Fruit fly (Drosophila melanogaster) whole organism, embryonic: ENCODE data around the gene dsx-c73A.

Experiments
- BEAF-32 ChIP-seq: fragments of 200-800 bp; sonication (Bioruptor generic); optimal IDR thresholded peaks from 3 replicates; lab custom pipeline; 2017; ENCODE audit warnings: missing biosample characterization, missing genetic modification characterization, mild to moderate bottlenecking, moderate library complexity, missing genetic modification reagents
- CG10431 ChIP-seq: fragments of 200-800 bp; sonication (Bioruptor generic); optimal IDR thresholded peaks from 3 replicates; lab custom pipeline; 2018; ENCODE audit warnings: missing biosample characterization, mild to moderate bottlenecking, missing genetic modification characterization
- CG10654 ChIP-seq: fragments of 200-800 bp; sonication (Bioruptor generic); optimal IDR thresholded peaks from 2 replicates; lab custom pipeline; 2016; ENCODE audit warnings: missing biosample characterization, missing genetic modification characterization
- CG14667 ChIP-seq: fragments of 200-800 bp; sonication (Bioruptor generic); IDR thresholded peaks from 2 replicates; pipeline ENCODE4 v1.3.6; 2022; ENCODE audit warnings: missing biosample characterization, missing genetic modification characterization
- CG15479 ChIP-seq: fragments of 200-800 bp; sonication (Bioruptor generic); optimal IDR thresholded peaks from 3 replicates; lab custom pipeline; 2019; ENCODE audit warnings: missing biosample characterization, mild to moderate bottlenecking, missing genetic modification characterization, moderate library complexity
- CG17359 ChIP-seq: fragments of 200-800 bp; sonication (Bioruptor generic); optimal IDR thresholded peaks from 3 replicates; lab custom pipeline; 2018; ENCODE audit warnings: missing biosample characterization, mild to moderate bottlenecking, missing genetic modification characterization, moderate library complexity
- CG2129 ChIP-seq: fragments of 200-800 bp; sonication (Bioruptor generic); IDR thresholded peaks from 2 replicates; pipeline ENCODE4 v1.3.6; 2022; ENCODE audit warnings: missing biosample characterization, missing genetic modification characterization; ENCODE audit not compliant: partially characterized antibody
- CG3407 ChIP-seq: fragments of 200-800 bp; sonication (Bioruptor generic); optimal IDR thresholded peaks from 2 replicates; lab custom pipeline; 2018; ENCODE audit warnings: missing biosample characterization, mild to moderate bottlenecking, missing genetic modification characterization
- CG5245 ChIP-seq: fragments of 200-800 bp; sonication (Bioruptor generic); optimal IDR thresholded peaks from 3 replicates; lab custom pipeline; 2016; ENCODE audit warnings: missing biosample characterization, missing genetic modification characterization
- CG6175 ChIP-seq: fragments of 200-800 bp; sonication (Bioruptor generic); IDR thresholded peaks from 3 replicates; pipeline ENCODE4 v1.3.6; 2022; ENCODE audit warnings: missing biosample characterization, missing genetic modification characterization
- CG6813 ChIP-seq: fragments of 200-800 bp; sonication (Bioruptor generic); optimal IDR thresholded peaks from 2 replicates; lab custom pipeline; 2017; ENCODE audit warnings: missing biosample characterization, missing genetic modification characterization, mild to moderate bottlenecking, moderate library complexity, missing genetic modification reagents
- CG7745 ChIP-seq: fragments of 200-800 bp; sonication (Bioruptor generic); optimal IDR thresholded peaks from 2 replicates; lab custom pipeline; 2018; ENCODE audit warnings: missing biosample characterization, mild to moderate bottlenecking, missing genetic modification characterization, moderate library complexity
- CG9437 ChIP-seq: fragments of 200-800 bp; sonication (Bioruptor generic); optimal IDR thresholded peaks from 2 replicates; lab custom pipeline; 2018; ENCODE audit warnings: missing biosample characterization, mild to moderate bottlenecking, missing genetic modification characterization
- Dbx ChIP-seq: fragments of 200-800 bp; sonication (Bioruptor generic); IDR thresholded peaks from 3 replicates; pipeline ENCODE4 v1.3.6; 2022; ENCODE audit warnings: missing biosample characterization, missing genetic modification characterization
- Drgx ChIP-seq: fragments of 200-800 bp; sonication (Bioruptor generic); IDR thresholded peaks from 2 replicates; pipeline ENCODE4 v1.3.6; 2022; ENCODE audit warnings: missing biosample characterization, missing genetic modification characterization
- Ets97D ChIP-seq: fragments of 200-800 bp; sonication (Bioruptor generic); optimal IDR thresholded peaks from 3 replicates; lab custom pipeline; 2016; ENCODE audit warnings: missing biosample characterization, missing genetic modification characterization
- HLH54F ChIP-seq: fragments of 200-800 bp; sonication (Bioruptor generic); optimal IDR thresholded peaks from 3 replicates; lab custom pipeline; 2016; ENCODE audit warnings: missing biosample characterization, missing genetic modification characterization
- Hand ChIP-seq: fragments of 200-800 bp; sonication (Bioruptor generic); optimal IDR thresholded peaks from 2 replicates; lab custom pipeline; 2017; ENCODE audit warnings: mild to moderate bottlenecking, missing biosample characterization, missing genetic modification reagents, missing genetic modification characterization
- Hey ChIP-seq: fragments of 200-800 bp; sonication (Bioruptor generic); optimal IDR thresholded peaks from 3 replicates; lab custom pipeline; 2018; ENCODE audit warnings: missing biosample characterization, mild to moderate bottlenecking, missing genetic modification characterization
- Max ChIP-seq: fragments of 200-800 bp; sonication (Bioruptor generic); optimal IDR thresholded peaks from 2 replicates; lab custom pipeline; 2016; ENCODE audit warnings: missing biosample characterization, mild to moderate bottlenecking, missing genetic modification characterization
- NFAT ChIP-seq: fragments of 200-800 bp; sonication (Bioruptor generic); IDR thresholded peaks from 2 replicates; pipeline ENCODE4 v1.3.6; 2022; ENCODE audit warnings: missing biosample characterization, missing genetic modification characterization
- NK7.1 ChIP-seq: fragments of 200-800 bp; sonication (Bioruptor generic); optimal IDR thresholded peaks from 3 replicates; lab custom pipeline; 2016; ENCODE audit warnings: missing biosample characterization, missing genetic modification characterization
- NfI ChIP-seq: fragments of 200-800 bp; sonication (Bioruptor generic); optimal IDR thresholded peaks from 3 replicates; lab custom pipeline; 2018; ENCODE audit warnings: missing biosample characterization, mild to moderate bottlenecking, missing genetic modification characterization, moderate library complexity
- Optix ChIP-seq: fragments of 200-800 bp; sonication (Bioruptor generic); IDR thresholded peaks from 3 replicates; pipeline ENCODE4 v1.3.6; 2022; ENCODE audit warnings: missing biosample characterization, missing genetic modification characterization
- PHDP ChIP-seq: fragments of 200-800 bp; sonication (Bioruptor generic); optimal IDR thresholded peaks from 3 replicates; lab custom pipeline; 2018; ENCODE audit warnings: missing biosample characterization, mild to moderate bottlenecking, missing genetic modification characterization, moderate library complexity
- Spps ChIP-seq: fragments of 200-800 bp; sonication (Bioruptor generic); optimal IDR thresholded peaks from 2 replicates; lab custom pipeline; 2018; ENCODE audit warnings: missing biosample characterization, mild to moderate bottlenecking, missing genetic modification characterization
- Taf1 ChIP-seq: fragments of 200-800 bp; sonication (Bioruptor generic); IDR thresholded peaks from 2 replicates; pipeline ENCODE4 v1.3.6; 2022; ENCODE audit warnings: missing biosample characterization, missing genetic modification characterization
- YL-1 ChIP-seq: fragments of 200-800 bp; sonication (Bioruptor generic); optimal IDR thresholded peaks from 3 replicates; lab custom pipeline; 2017; ENCODE audit warnings: missing biosample characterization, mild to moderate bottlenecking, missing genetic modification characterization
- ab ChIP-seq: fragments of 200-800 bp; sonication (Bioruptor generic); optimal IDR thresholded peaks from 2 replicates; lab custom pipeline; 2016; ENCODE audit warnings: missing biosample characterization, missing genetic modification characterization
- aop ChIP-seq: fragments of 200-800 bp; sonication (Bioruptor generic); IDR thresholded peaks from 2 replicates; pipeline ENCODE4 v1.3.6; 2022; ENCODE audit warnings: missing biosample characterization, missing genetic modification characterization
- cato ChIP-seq: fragments of 200-800 bp; sonication (Bioruptor generic); optimal IDR thresholded peaks from 2 replicates; lab custom pipeline; 2016; ENCODE audit warnings: missing biosample characterization, missing genetic modification characterization, borderline replicate concordance
- crp ChIP-seq, 2 experiments: fragments of 200-800 bp; sonication (Bioruptor generic); optimal IDR thresholded peaks; 2 replicates in 1 of 2; 3 replicates in 1 of 2; lab custom pipeline; 2017; ENCODE audit warnings: missing biosample characterization in 2 of 2, missing genetic modification characterization in 2 of 2, mild to moderate bottlenecking in 1 of 2, moderate library complexity in 1 of 2
- exex ChIP-seq: fragments of 200-800 bp; sonication (Bioruptor generic); optimal IDR thresholded peaks from 4 replicates; lab custom pipeline; 2018; ENCODE audit warnings: missing biosample characterization, mild to moderate bottlenecking, missing genetic modification characterization, moderate library complexity
- fru ChIP-seq: fragments of >200 bp; optimal IDR thresholded peaks from 2 replicates; lab custom pipeline; 2017
- gfzf ChIP-seq: fragments of 200-800 bp; sonication (Bioruptor generic); optimal IDR thresholded peaks from 2 replicates; lab custom pipeline; 2016; ENCODE audit warnings: missing biosample characterization, mild to moderate bottlenecking, missing genetic modification characterization, moderate library complexity
- gro ChIP-seq: fragments of 200-800 bp; sonication (Bioruptor generic); optimal IDR thresholded peaks from 2 replicates; lab custom pipeline; 2016; ENCODE audit warnings: missing biosample characterization, missing genetic modification characterization
- ind ChIP-seq: fragments of 200-800 bp; sonication (Bioruptor generic); optimal IDR thresholded peaks from 3 replicates; lab custom pipeline; 2016; ENCODE audit warnings: missing biosample characterization, missing genetic modification characterization
- jumu ChIP-seq: fragments of 200-800 bp; sonication (Bioruptor generic); optimal IDR thresholded peaks from 3 replicates; lab custom pipeline; 2016; ENCODE audit warnings: missing biosample characterization, missing genetic modification characterization
- lmd ChIP-seq: fragments of 200-800 bp; sonication (Bioruptor generic); IDR thresholded peaks from 2 replicates; pipeline ENCODE4 v1.3.6; 2022; ENCODE audit warnings: missing biosample characterization, missing genetic modification characterization
- oc ChIP-seq: fragments of 200-800 bp; sonication (Bioruptor generic); optimal IDR thresholded peaks from 2 replicates; lab custom pipeline; 2018; ENCODE audit warnings: missing biosample characterization, mild to moderate bottlenecking, missing genetic modification characterization, moderate library complexity
- peb ChIP-seq: fragments of 200-800 bp; sonication (Bioruptor generic); IDR thresholded peaks from 2 replicates; pipeline ENCODE4 v1.3.6; 2022; ENCODE audit warnings: missing biosample characterization, missing genetic modification characterization
- psq ChIP-seq: fragments of 200-800 bp; sonication (Bioruptor generic); optimal IDR thresholded peaks from 2 replicates; lab custom pipeline; 2017; ENCODE audit warnings: missing biosample characterization, missing genetic modification characterization
- salm ChIP-seq: fragments of 200-800 bp; sonication (Bioruptor generic); optimal IDR thresholded peaks from 2 replicates; lab custom pipeline; 2018; ENCODE audit warnings: missing biosample characterization, mild to moderate bottlenecking, missing genetic modification characterization
- sug ChIP-seq: fragments of 200-800 bp; optimal IDR thresholded peaks from 2 replicates; lab custom pipeline; 2019; ENCODE audit warnings: missing biosample characterization, mild to moderate bottlenecking, missing genetic modification characterization, moderate library complexity
- tap ChIP-seq: fragments of 200-800 bp; optimal IDR thresholded peaks from 3 replicates; lab custom pipeline; 2019; ENCODE audit warnings: missing biosample characterization, mild to moderate bottlenecking, missing genetic modification characterization, moderate library complexity
- tx ChIP-seq: fragments of 200-800 bp; sonication (Bioruptor generic); optimal IDR thresholded peaks from 2 replicates; lab custom pipeline; 2016; ENCODE audit warnings: missing biosample characterization, missing genetic modification characterization
- vfl ChIP-seq: fragments of 200-800 bp; sonication (Bioruptor generic); optimal IDR thresholded peaks from 2 replicates; lab custom pipeline; 2016; ENCODE audit warnings: missing biosample characterization, missing genetic modification characterization
- wek ChIP-seq: fragments of 200-800 bp; sonication (Bioruptor generic); optimal IDR thresholded peaks from 3 replicates; lab custom pipeline; 2018; ENCODE audit warnings: missing biosample characterization, mild to moderate bottlenecking, missing genetic modification characterization, moderate library complexity
- zfh1 ChIP-seq: fragments of 200-800 bp; sonication (Bioruptor generic); IDR thresholded peaks from 3 replicates; pipeline ENCODE4 v1.3.6; 2022; ENCODE audit warnings: missing biosample characterization, missing genetic modification characterization

dsx-c73A gene

DNA sequence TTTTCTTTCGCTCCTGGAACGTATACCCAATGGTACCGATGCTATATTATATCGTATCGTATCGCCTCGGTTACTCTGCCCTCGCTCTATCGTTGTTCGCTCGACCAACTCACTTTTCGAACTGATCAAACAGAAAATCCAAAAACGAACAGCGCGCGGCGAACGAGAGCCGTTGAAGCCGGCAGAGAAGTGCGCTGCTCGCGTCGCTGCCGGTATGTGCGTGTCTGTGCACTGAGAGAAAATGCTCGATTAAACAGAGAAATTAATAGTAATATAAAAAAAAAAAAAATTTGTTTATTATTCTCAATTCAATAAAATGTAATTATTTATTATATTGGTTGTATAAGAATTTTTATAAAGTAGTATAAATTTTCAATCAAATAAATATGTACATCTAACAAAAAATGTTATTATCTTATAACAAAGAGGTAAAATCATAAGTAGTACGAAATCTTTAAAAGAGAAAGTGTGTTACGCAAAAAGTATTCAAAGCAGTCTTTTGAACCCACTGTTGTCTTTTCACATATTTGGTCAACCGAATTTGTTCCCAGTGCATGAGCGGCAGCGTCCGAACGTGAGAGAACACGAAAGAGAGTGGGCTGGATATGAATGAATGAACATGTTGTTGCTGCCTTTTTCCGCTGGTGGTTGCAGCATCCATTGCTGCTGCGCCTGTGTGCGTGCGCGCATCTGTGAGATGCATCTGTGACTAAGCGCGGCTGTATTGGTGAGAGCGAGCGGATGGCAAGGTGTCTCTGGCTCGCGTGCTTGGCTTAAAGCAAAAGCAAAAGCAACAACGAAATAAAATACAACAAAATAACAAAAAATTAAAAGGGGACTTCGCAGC, 32.0 kb upstream of the dsx-c73A start, which contains the start of gene aos (continued):
- peak; percentile 87 for TF ChIP-seq Max (GFP tag; lab: Kevin White, UChicago)
- peak; percentile 41; the same call in 1 of the 2 replicates for TF ChIP-seq aop (GFP tag; lab: Robert Waterston, UW)
- TF ChIP-seq CG10431 (GFP tag; lab: Kevin White, UChicago) = peak; percentile 80
- no peak for TF ChIP-seq CG2129 (GFP tag; lab: Robert Waterston, UW)
- no peak for TF ChIP-seq Hey (tag; lab: Kevin White, UChicago)
- peak; percentile 46 for TF ChIP-seq NFAT
- peak; percentile 64 for TF ChIP-seq Spps (tag; lab: Kevin White, UChicago)
- peak; percentile 7 for TF ChIP-seq vfl
- peak; percentile 71 for TF ChIP-seq lmd (GFP tag; lab: Robert Waterston, UW)
- peak; percentile 24 for TF ChIP-seq tx
- TF ChIP-seq psq (GFP tag; lab: Kevin White, UChicago) = peak; percentile 84
- TF ChIP-seq crp (GFP tag; optimal IDR thresholded peaks at IDR 0.05; lab: Kevin White, UChicago) = peak in 1 of 2 experiments; percentile 48
- TF ChIP-seq gro (GFP tag; lab: Kevin White, UChicago) = no peak
- TF ChIP-seq CG10654 (GFP tag; lab: Kevin White, UChicago) = peak; percentile 86
- TF ChIP-seq gfzf = no peak
- TF ChIP-seq Optix = peak; percentile 74; the same call in 2 of the 3 replicates
- no peak for TF ChIP-seq BEAF-32 (GFP tag; lab: Kevin White, UChicago)
- TF ChIP-seq exex = peak; percentile 40
- peak; percentile 90 for TF ChIP-seq CG3407 (GFP tag; lab: Kevin White, UChicago)
- peak; percentile 69 for TF ChIP-seq Hand (GFP tag; lab: Kevin White, UChicago)
- peak; percentile 43 for TF ChIP-seq HLH54F
- TF ChIP-seq wek (GFP tag; lab: Kevin White, UChicago) = no peak
- peak; percentile 72 for TF ChIP-seq CG14667 (GFP tag; lab: Robert Waterston, UW)
- TF ChIP-seq salm (tag; lab: Kevin White, UChicago) = peak; percentile 83
- peak; percentile 81 for TF ChIP-seq Drgx (GFP tag; lab: Robert Waterston, UW)
- TF ChIP-seq CG17359 (tag; lab: Kevin White, UChicago) = peak; percentile 65
- TF ChIP-seq CG5245 = peak; percentile 75
- peak; percentile 84 for TF ChIP-seq zfh1 (GFP tag; lab: Robert Waterston, UW)
- TF ChIP-seq cato (GFP tag; lab: Kevin White, UChicago) = peak; percentile 85
- TF ChIP-seq ind (GFP tag; lab: Kevin White, UChicago) = peak; percentile 89
- peak; percentile 79 for TF ChIP-seq NfI
- peak; percentile 0 for TF ChIP-seq NK7.1 (GFP tag; lab: Kevin White, UChicago)
- no peak for TF ChIP-seq Ets97D
- peak; percentile 34 for TF ChIP-seq oc (tag; lab: Kevin White, UChicago)
- peak; percentile 96 for TF ChIP-seq CG15479 (GFP tag; lab: Kevin White, UChicago)
- no peak for TF ChIP-seq CG7745 (tag; lab: Kevin White, UChicago)
- no peak for TF ChIP-seq fru (lab: Kevin White, UChicago)
- peak; percentile 94 for TF ChIP-seq CG9437 (GFP tag; lab: Kevin White, UChicago)
- peak; percentile 85 for TF ChIP-seq tap (tag; lab: Kevin White, UChicago)
- TF ChIP-seq jumu = no peak
- TF ChIP-seq Taf1 (GFP tag; lab: Robert Waterston, UW) = no peak
- peak; percentile 88 for TF ChIP-seq CG6813 (GFP tag; lab: Kevin White, UChicago)
- peak; percentile 70 for TF ChIP-seq YL-1 (GFP tag; lab: Kevin White, UChicago)
- TF ChIP-seq CG6175 (GFP tag; lab: Robert Waterston, UW) = peak; percentile 50; the same call in 1 of the 3 replicates
- peak; percentile 23; the same call in 1 of the 2 replicates for TF ChIP-seq peb (GFP tag; lab: Robert Waterston, UW)
- peak; percentile 11 for TF ChIP-seq ab (GFP tag; lab: Kevin White, UChicago)
- peak; percentile 81 for TF ChIP-seq sug (tag; lab: Kevin White, UChicago)
- TF ChIP-seq Dbx (GFP tag; lab: Robert Waterston, UW) = peak; percentile 75
- peak; percentile 90 for TF ChIP-seq PHDP (tag; lab: Kevin White, UChicago)
